Worm (Caenorhabditis elegans): Measurements from ENCODE around the gene K10D6.4.

ce11 chrV:11220936-11221335, 19.2 kb downstream of the K10D6.4 start, which contains the start of gene T19B10.2:
- TF ChIP-seq tbx-2 (tag; optimal IDR thresholded peaks at IDR 0.05) (no peak), sox-4 (tag; optimal IDR thresholded peaks at IDR 0.05) (no peak), nhr-11 (tag; optimal IDR thresholded peaks at IDR 0.05) (no peak), pha-4 (tag; optimal IDR thresholded peaks at IDR 0.05) (no peak), ceh-9 (tag; optimal IDR thresholded peaks at IDR 0.05) (no peak), ceh-2 (tag; optimal IDR thresholded peaks at IDR 0.05) (no peak)

All from whole organism, late embryonic.